Worm (Caenorhabditis elegans): ENCODE measurements around the gene elo-3.

The elo-3 gene

ce11 chrIV:7233566-7234014 lies 3.9 kb upstream of the elo-3 start:
- TF ChIP-seq cog-1 (tag; optimal IDR thresholded peaks at IDR 0.05), result no peak
- TF ChIP-seq ztf-23 (GFP tag; IDR thresholded peaks at IDR 0.05), result no peak
- TF ChIP-seq flt-1 (GFP tag; IDR thresholded peaks at IDR 0.05), result no peak
- no peak for TF ChIP-seq ref-1 (GFP tag; conservative IDR thresholded peaks at IDR 0.05)
- TF ChIP-seq ztf-29 (GFP tag; IDR thresholded peaks at IDR 0.05), result no peak
- no peak for TF ChIP-seq med-1 (GFP tag; optimal IDR thresholded peaks at IDR 0.05; ENCODE audit: insufficient read depth)
- no peak for TF ChIP-seq T22C8.4 (GFP tag; IDR thresholded peaks at IDR 0.05)
- no peak for TF ChIP-seq tab-1 (GFP tag; IDR thresholded peaks at IDR 0.05)
- no peak for TF ChIP-seq klf-2 (GFP tag; conservative IDR thresholded peaks at IDR 0.05)

DNA sequence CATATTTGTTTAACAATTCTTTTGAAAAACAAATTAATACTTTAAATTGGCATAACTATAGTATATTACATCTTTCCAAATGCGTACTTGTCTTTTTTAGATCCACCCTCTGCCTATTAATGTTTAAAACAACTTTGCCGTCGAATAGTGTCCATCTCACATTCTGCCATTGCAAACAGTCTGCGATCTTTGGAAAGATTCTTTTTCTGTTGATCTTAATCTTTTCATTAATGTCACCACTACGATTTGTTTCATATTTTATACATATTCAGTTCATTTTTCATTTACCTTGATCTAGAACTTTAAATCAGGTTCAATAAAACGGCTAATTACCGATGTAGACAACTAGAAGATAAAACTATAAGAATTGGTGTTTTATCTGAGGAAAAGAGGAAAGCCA lies 2.9 kb upstream of the elo-3 start:
- no peak for TF ChIP-seq flt-1 (GFP tag; IDR thresholded peaks at IDR 0.05)
- TF ChIP-seq ztf-23 (GFP tag; IDR thresholded peaks at IDR 0.05), result no peak
- no peak for TF ChIP-seq med-1 (GFP tag; optimal IDR thresholded peaks at IDR 0.05; ENCODE audit: insufficient read depth)
- no peak for TF ChIP-seq ztf-29 (GFP tag; IDR thresholded peaks at IDR 0.05)
- TF ChIP-seq T22C8.4 (GFP tag; IDR thresholded peaks at IDR 0.05), result no peak
- no peak for TF ChIP-seq klf-2 (GFP tag; conservative IDR thresholded peaks at IDR 0.05)
- TF ChIP-seq tab-1 (GFP tag; IDR thresholded peaks at IDR 0.05), result no peak

- TF ChIP-seq cog-1 (tag; optimal IDR thresholded peaks at IDR 0.05) (peak; percentile 58), T22C8.4 (GFP tag; IDR thresholded peaks at IDR 0.05) (no peak), med-1 (GFP tag; optimal IDR thresholded peaks at IDR 0.05; ENCODE audit: insufficient read depth) (no peak), flt-1 (GFP tag; IDR thresholded peaks at IDR 0.05) (peak; percentile 68), tab-1 (GFP tag; IDR thresholded peaks at IDR 0.05) (0 out of 2 replicates have a peak, but pooled peaks have one; percentile 52), ztf-23 (GFP tag; IDR thresholded peaks at IDR 0.05) (peak; percentile 55; the same call in 1 of the 2 replicates)
These were observed 2.1 kb upstream of the elo-3 start for ce11 chrIV:7235382-7235917.

DNA sequence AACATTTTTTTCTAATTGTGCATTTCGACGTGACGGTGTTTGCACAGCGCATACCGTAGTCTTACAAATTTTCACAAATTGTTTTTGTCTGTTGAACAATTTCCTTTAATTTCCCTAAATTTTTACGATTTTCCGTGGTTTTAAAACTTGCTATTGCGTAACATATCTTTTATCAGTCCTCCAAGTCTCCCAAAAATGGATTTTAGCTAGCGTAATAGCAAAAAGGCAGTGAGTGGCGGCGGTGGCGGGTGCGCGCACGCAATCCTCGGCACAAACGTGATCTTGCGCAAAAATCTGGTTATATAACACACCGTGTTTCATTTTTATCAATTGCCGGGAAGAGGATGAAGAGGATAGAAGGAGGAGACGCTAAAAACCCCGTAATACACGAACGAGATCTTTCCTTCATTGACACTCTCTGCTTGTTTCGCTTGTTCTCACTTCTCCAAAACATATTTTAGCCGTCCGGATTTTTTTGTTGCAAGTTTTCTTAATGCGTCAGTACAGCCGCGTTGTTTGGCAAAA lies 1.2 kb upstream of the elo-3 start:
- no peak for TF ChIP-seq med-1 (GFP tag; optimal IDR thresholded peaks at IDR 0.05; ENCODE audit: insufficient read depth)
- TF ChIP-seq T22C8.4 (GFP tag; IDR thresholded peaks at IDR 0.05), result no peak
- TF ChIP-seq flt-1 (GFP tag; IDR thresholded peaks at IDR 0.05), result no peak

ce11 chrIV:7240564-7240963 lies 3.0 kb downstream of the elo-3 start:
- TF ChIP-seq ref-1 (GFP tag; conservative IDR thresholded peaks at IDR 0.05) (no peak), tab-1 (GFP tag; IDR thresholded peaks at IDR 0.05) (no peak), med-1 (GFP tag; optimal IDR thresholded peaks at IDR 0.05; ENCODE audit: insufficient read depth) (no peak), ztf-23 (GFP tag; IDR thresholded peaks at IDR 0.05) (no peak), ztf-29 (GFP tag; IDR thresholded peaks at IDR 0.05) (no peak), cog-1 (tag; optimal IDR thresholded peaks at IDR 0.05) (no peak), klf-2 (GFP tag; conservative IDR thresholded peaks at IDR 0.05) (no peak), T22C8.4 (GFP tag; IDR thresholded peaks at IDR 0.05) (no peak), flt-1 (GFP tag; IDR thresholded peaks at IDR 0.05) (no peak)

- TF ChIP-seq med-1 (GFP tag; optimal IDR thresholded peaks at IDR 0.05; ENCODE audit: insufficient read depth) (no peak), T22C8.4 (GFP tag; IDR thresholded peaks at IDR 0.05) (no peak), klf-2 (GFP tag; conservative IDR thresholded peaks at IDR 0.05) (no peak), flt-1 (GFP tag; IDR thresholded peaks at IDR 0.05) (no peak), cog-1 (tag; optimal IDR thresholded peaks at IDR 0.05) (no peak), ztf-29 (GFP tag; IDR thresholded peaks at IDR 0.05) (no peak), tab-1 (GFP tag; IDR thresholded peaks at IDR 0.05) (no peak), ztf-23 (GFP tag; IDR thresholded peaks at IDR 0.05) (no peak), ref-1 (GFP tag; conservative IDR thresholded peaks at IDR 0.05) (no peak)
These were observed 4.8 kb downstream of the elo-3 start, which contains the start of gene gstk-2 for ce11 chrIV:7242220-7242789. TSS of gene gstk-2 (minus strand) at chrIV:7242270.

DNA sequence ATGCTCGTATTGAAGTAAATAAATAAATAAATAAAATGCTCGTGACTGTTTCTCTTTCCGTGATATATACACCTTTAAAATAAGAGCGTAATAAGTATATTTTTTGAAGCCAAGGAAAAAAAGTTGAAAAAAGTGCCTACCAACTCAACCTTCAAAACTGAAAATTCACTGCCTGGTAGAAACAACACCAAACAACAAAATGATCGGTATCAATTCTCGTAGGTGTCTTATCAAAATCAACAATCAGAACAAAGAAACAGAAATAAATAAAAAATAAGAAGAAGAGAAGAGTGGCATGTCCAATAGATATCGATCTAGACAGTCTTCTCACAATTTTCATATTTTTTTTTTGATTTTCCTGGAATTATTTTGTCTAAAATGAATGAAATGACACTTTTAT lies 6.4 kb downstream of the elo-3 start, which contains the start of gene afmd-1:
afmd-1 (plus strand) TSS at position 316 of the 400 bp plus-strand sequence.
- TF ChIP-seq med-1 (GFP tag; optimal IDR thresholded peaks at IDR 0.05; ENCODE audit: insufficient read depth) (no peak), tab-1 (GFP tag; IDR thresholded peaks at IDR 0.05) (no peak), T22C8.4 (GFP tag; IDR thresholded peaks at IDR 0.05) (no peak), flt-1 (GFP tag; IDR thresholded peaks at IDR 0.05) (no peak), ref-1 (GFP tag; conservative IDR thresholded peaks at IDR 0.05) (no peak), ztf-23 (GFP tag; IDR thresholded peaks at IDR 0.05) (no peak), cog-1 (tag; optimal IDR thresholded peaks at IDR 0.05) (no peak), ztf-29 (GFP tag; IDR thresholded peaks at IDR 0.05) (no peak), klf-2 (GFP tag; conservative IDR thresholded peaks at IDR 0.05) (no peak)

ce11 chrIV:7245592-7245991 lies 8.1 kb downstream of the elo-3 start:
- TF ChIP-seq med-1 (GFP tag; optimal IDR thresholded peaks at IDR 0.05; ENCODE audit: insufficient read depth) (no peak), cog-1 (tag; optimal IDR thresholded peaks at IDR 0.05) (no peak), ref-1 (GFP tag; conservative IDR thresholded peaks at IDR 0.05) (no peak), ztf-23 (GFP tag; IDR thresholded peaks at IDR 0.05) (no peak), T22C8.4 (GFP tag; IDR thresholded peaks at IDR 0.05) (no peak), ztf-29 (GFP tag; IDR thresholded peaks at IDR 0.05) (no peak)

ce11 chrIV:7246553-7246952 lies 9.0 kb downstream of the elo-3 start, which contains the start of gene col-114:
TSS of gene col-114 (minus strand) at chrIV:7246653.
- no peak for TF ChIP-seq med-1 (GFP tag; optimal IDR thresholded peaks at IDR 0.05; ENCODE audit: insufficient read depth)
- TF ChIP-seq tab-1 (GFP tag; IDR thresholded peaks at IDR 0.05), result no peak
- TF ChIP-seq cog-1 (tag; optimal IDR thresholded peaks at IDR 0.05), result no peak
- no peak for TF ChIP-seq ref-1 (GFP tag; conservative IDR thresholded peaks at IDR 0.05)
- TF ChIP-seq T22C8.4 (GFP tag; IDR thresholded peaks at IDR 0.05), result no peak
- no peak for TF ChIP-seq klf-2 (GFP tag; conservative IDR thresholded peaks at IDR 0.05)
- TF ChIP-seq ztf-29 (GFP tag; IDR thresholded peaks at IDR 0.05), result no peak
- no peak for TF ChIP-seq flt-1 (GFP tag; IDR thresholded peaks at IDR 0.05)

Measured in whole organism, midembryonic.